Worm (Caenorhabditis elegans): ENCODE results near the gene mboa-4.

DNA sequence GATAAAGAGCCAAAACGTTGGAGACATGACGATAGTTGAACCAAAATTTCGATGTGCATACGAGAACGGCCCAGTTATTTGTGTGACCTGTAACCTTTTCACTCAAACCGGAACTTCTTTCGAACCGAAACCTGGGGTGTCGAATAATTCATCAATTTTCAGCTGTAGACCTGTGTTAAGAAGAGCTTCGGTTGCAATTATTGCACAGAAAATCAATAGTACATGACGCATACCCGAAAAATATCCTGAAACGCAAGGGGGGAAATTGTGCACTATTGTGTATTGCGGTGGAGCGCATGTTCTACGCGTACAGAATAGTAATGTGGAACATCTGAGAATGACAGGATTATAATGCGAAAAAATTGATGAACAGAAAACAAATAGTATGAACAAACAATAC, 50.0 kb downstream of the mboa-4 start, which contains the start of gene pigk-1:
- TF ChIP-seq W03F9.2 (tag; optimal IDR thresholded peaks at IDR 0.05) (no peak), dao-5 (tag; optimal IDR thresholded peaks at IDR 0.05) (no peak), him-1 (tag; optimal IDR thresholded peaks at IDR 0.05) (no peak)

All from whole organism, L4/young adult.